Worm (Caenorhabditis elegans) whole organism, L2 larva: ENCODE measurements around the gene nhr-132.

Experiments used
- C34F6.9 ChIP-seq: fragments of 150-350 bp; optimal IDR thresholded peaks from 2 replicates; lab custom pipeline; 2014; ENCODE audit warnings: missing biosample characterization, missing genetic modification characterization
- F13H6.1 ChIP-seq: sonication (generic microtip); optimal IDR thresholded peaks from 2 replicates; lab custom pipeline; 2016; ENCODE audit warnings: missing genetic modification characterization, missing compliant biosample characterization
- R02D3.7 ChIP-seq: fragments of 150-350 bp; optimal IDR thresholded peaks from 2 replicates; lab custom pipeline; 2014; ENCODE audit warnings: missing biosample characterization, missing genetic modification characterization
- Y55F3AM.14 ChIP-seq: fragments of 200-800 bp; sonication (Bioruptor generic); optimal IDR thresholded peaks from 2 replicates; lab custom pipeline; 2018; ENCODE audit warnings: mild to moderate bottlenecking, missing genetic modification characterization, missing compliant biosample characterization
- alr-1 ChIP-seq: fragments of 150-350 bp; optimal IDR thresholded peaks from 2 replicates; lab custom pipeline; 2014; ENCODE audit warnings: missing biosample characterization, missing genetic modification characterization
- blmp-1 ChIP-seq: sonication (generic microtip); optimal IDR thresholded peaks from 2 replicates; lab custom pipeline; 2017; ENCODE audit warnings: missing genetic modification characterization, mild to moderate bottlenecking, missing compliant biosample characterization, antibody characterized with exemption, moderate library complexity; ENCODE audit not compliant: insufficient read depth
- ceh-82 ChIP-seq: fragments of 150-350 bp; optimal IDR thresholded peaks from 2 replicates; lab custom pipeline; 2014; ENCODE audit warnings: missing biosample characterization, missing genetic modification characterization
- dmd-4 ChIP-seq: sonication (generic microtip); optimal IDR thresholded peaks from 2 replicates; lab custom pipeline; 2017; ENCODE audit warnings: missing biosample characterization, missing genetic modification characterization
- egl-27 ChIP-seq: sonication (generic microtip); optimal IDR thresholded peaks from 3 replicates; lab custom pipeline; 2017; ENCODE audit warnings: missing biosample characterization, missing genetic modification reagents, missing genetic modification characterization
- elt-1 ChIP-seq: fragments of 150-350 bp; optimal IDR thresholded peaks from 2 replicates; lab custom pipeline; 2014; ENCODE audit warnings: missing biosample characterization, missing genetic modification characterization
- elt-3 ChIP-seq: sonication (generic microtip); optimal IDR thresholded peaks from 2 replicates; lab custom pipeline; 2017; ENCODE audit warnings: missing biosample characterization, missing genetic modification characterization
- gmeb-1 ChIP-seq: fragments of 150-350 bp; optimal IDR thresholded peaks from 2 replicates; lab custom pipeline; 2014; ENCODE audit warnings: missing biosample characterization, missing genetic modification characterization
- lin-11 ChIP-seq: fragments of 150-350 bp; sonication (generic microtip); optimal IDR thresholded peaks from 2 replicates; lab custom pipeline; 2014; ENCODE audit warnings: missing biosample characterization, missing genetic modification characterization, inconsistent platforms, mixed read lengths
- lin-39 ChIP-seq: fragments of 150-350 bp; optimal IDR thresholded peaks from 2 replicates; lab custom pipeline; 2014; ENCODE audit warnings: missing biosample characterization, missing genetic modification reagents, missing genetic modification characterization
- mbf-1 ChIP-seq: sonication (generic microtip); optimal IDR thresholded peaks from 2 replicates; lab custom pipeline; 2017; ENCODE audit warnings: missing biosample characterization, missing genetic modification characterization
- mdl-1 ChIP-seq, 2 experiments: fragments of 150-350 bp in 1 of 2; sonication (generic microtip) in 1 of 2; optimal IDR thresholded peaks; 2 replicates each; lab custom pipeline; 2017; ENCODE audit warnings: missing biosample characterization in 2 of 2, missing genetic modification characterization in 2 of 2
- nhr-10 ChIP-seq: sonication (generic microtip); optimal IDR thresholded peaks from 2 replicates; lab custom pipeline; 2017; ENCODE audit warnings: missing biosample characterization, missing genetic modification characterization
- nhr-11 ChIP-seq: fragments of 150-350 bp; optimal IDR thresholded peaks from 2 replicates; lab custom pipeline; 2014; ENCODE audit warnings: missing biosample characterization, missing genetic modification characterization
- nhr-12 ChIP-seq: fragments of 150-350 bp; optimal IDR thresholded peaks from 2 replicates; lab custom pipeline; 2014; ENCODE audit warnings: missing biosample characterization, missing genetic modification characterization
- nhr-23 ChIP-seq: fragments of 150-350 bp; optimal IDR thresholded peaks from 2 replicates; lab custom pipeline; 2014; ENCODE audit warnings: missing biosample characterization, missing genetic modification reagents, missing genetic modification characterization
- nhr-237 ChIP-seq: fragments of 150-350 bp; optimal IDR thresholded peaks from 2 replicates; lab custom pipeline; 2014; ENCODE audit warnings: missing biosample characterization, missing genetic modification characterization
- nhr-25 ChIP-seq: fragments of 150-350 bp; sonication (generic microtip); optimal IDR thresholded peaks from 3 replicates; lab custom pipeline; 2014; ENCODE audit warnings: missing biosample characterization, missing genetic modification characterization
- nhr-77 ChIP-seq: fragments of 150-350 bp; optimal IDR thresholded peaks from 2 replicates; lab custom pipeline; 2014; ENCODE audit warnings: missing biosample characterization, missing genetic modification characterization
- peb-1 ChIP-seq: fragments of 150-350 bp; optimal IDR thresholded peaks from 2 replicates; lab custom pipeline; 2014; ENCODE audit warnings: missing biosample characterization, missing genetic modification characterization
- sem-4 ChIP-seq: fragments of 150-350 bp; optimal IDR thresholded peaks from 2 replicates; lab custom pipeline; 2014; ENCODE audit warnings: missing biosample characterization, missing genetic modification reagents, missing genetic modification characterization
- sma-3 ChIP-seq: sonication (generic microtip); optimal IDR thresholded peaks from 2 replicates; lab custom pipeline; 2016; ENCODE audit warnings: missing genetic modification reagents, missing genetic modification characterization, missing compliant biosample characterization
- sma-9 ChIP-seq, 2 experiments: fragments of 150-350 bp in 1 of 2; sonication (generic microtip) in 1 of 2; optimal IDR thresholded peaks; 2 replicates each; lab custom pipeline; 2014 to 2016; ENCODE audit warnings: missing genetic modification characterization in 2 of 2, mild to moderate bottlenecking in 1 of 2, missing biosample characterization in 1 of 2, missing compliant biosample characterization in 1 of 2, missing genetic modification reagents in 1 of 2, moderate library complexity in 1 of 2
- snpc-4 ChIP-seq: fragments of 150-350 bp; optimal IDR thresholded peaks from 2 replicates; lab custom pipeline; 2014; ENCODE audit warnings: missing biosample characterization, missing genetic modification characterization
- unc-39 ChIP-seq: fragments of 150-350 bp; optimal IDR thresholded peaks from 2 replicates; lab custom pipeline; 2014; ENCODE audit warnings: missing biosample characterization, missing genetic modification characterization
- unc-55 ChIP-seq: fragments of 150-350 bp; sonication (generic microtip); optimal IDR thresholded peaks from 3 replicates; lab custom pipeline; 2014; ENCODE audit warnings: missing biosample characterization, missing genetic modification reagents, missing genetic modification characterization
- zag-1 ChIP-seq: fragments of 150-350 bp; optimal IDR thresholded peaks from 2 replicates; lab custom pipeline; 2014; ENCODE audit warnings: missing biosample characterization, missing genetic modification characterization
- ztf-1 ChIP-seq: fragments of 200-800 bp; sonication (Bioruptor generic); conservative IDR thresholded peaks from 2 replicates; pipeline ENCODE4 v1.3.6; 2022; ENCODE audit warnings: missing genetic modification characterization, missing compliant biosample characterization
- ztf-11 ChIP-seq: sonication (generic microtip); optimal IDR thresholded peaks from 2 replicates; lab custom pipeline; 2017; ENCODE audit warnings: missing biosample characterization, missing genetic modification characterization
- ztf-4 ChIP-seq: fragments of 150-350 bp; optimal IDR thresholded peaks from 2 replicates; lab custom pipeline; 2014; ENCODE audit warnings: missing biosample characterization, missing genetic modification characterization

Gene nhr-132

ce11 chrV:503728-504127 lies 30.5 kb upstream of the nhr-132 start, which contains the start of gene srlf-35:
srlf-35 (plus strand) TSS chrV:504028.
- TF ChIP-seq lin-11 (tag; lab: Kevin White, UChicago) (no peak), ceh-82 (no peak), lin-39 (no peak), Y55F3AM.14 (no peak), ztf-1 (GFP tag; lab: Robert Waterston, UW) (no peak), nhr-11 (tag; lab: Kevin White, UChicago) (no peak), elt-3 (no peak), gmeb-1 (no peak), alr-1 (tag; lab: Kevin White, UChicago) (no peak), zag-1 (tag; lab: Kevin White, UChicago) (no peak), elt-1 (tag; lab: Kevin White, UChicago) (no peak)

ce11 chrV:505191-505590 lies 29.1 kb upstream of the nhr-132 start, which contains the start of gene srlf-19:
srlf-19 (plus strand) TSS chrV:505491.
- TF ChIP-seq nhr-237: no peak
- TF ChIP-seq ztf-4 (tag; lab: Kevin White, UChicago): no peak
- no peak for TF ChIP-seq sma-3 (GFP tag; lab: Kevin White, UChicago)
- TF ChIP-seq ztf-1 (GFP tag; lab: Robert Waterston, UW): no peak
- no peak for TF ChIP-seq mdl-1 (tag; optimal IDR thresholded peaks at IDR 0.05; lab: Kevin White, UChicago)
- no peak for TF ChIP-seq mbf-1 (tag; lab: Kevin White, UChicago)
- no peak for TF ChIP-seq peb-1 (tag; lab: Kevin White, UChicago)
- no peak for TF ChIP-seq blmp-1 (tag; lab: Kevin White, UChicago)
- no peak for TF ChIP-seq C34F6.9
- no peak for TF ChIP-seq nhr-77
- no peak for TF ChIP-seq Y55F3AM.14
- no peak for TF ChIP-seq sma-9 (GFP tag; optimal IDR thresholded peaks at IDR 0.05; lab: Kevin White, UChicago)
- no peak for TF ChIP-seq sma-9 (tag; optimal IDR thresholded peaks at IDR 0.05; lab: Kevin White, UChicago)
- TF ChIP-seq nhr-11 (tag; lab: Kevin White, UChicago): no peak

ce11 chrV:512420-512819 lies 21.8 kb upstream of the nhr-132 start, which contains the start of gene srh-37:
srh-37 (minus strand) TSS chrV:512520.
- TF ChIP-seq alr-1 (tag; lab: Kevin White, UChicago): no peak
- no peak for TF ChIP-seq ztf-4 (tag; lab: Kevin White, UChicago)
- no peak for TF ChIP-seq ztf-1 (GFP tag; lab: Robert Waterston, UW)
- TF ChIP-seq nhr-11 (tag; lab: Kevin White, UChicago): no peak
- TF ChIP-seq snpc-4 (tag; lab: Kevin White, UChicago): no peak
- TF ChIP-seq lin-39: no peak
- no peak for TF ChIP-seq sem-4
- no peak for TF ChIP-seq ztf-11 (tag; lab: Kevin White, UChicago)
- no peak for TF ChIP-seq nhr-12 (tag; lab: Kevin White, UChicago)
- TF ChIP-seq unc-39 (tag; lab: Kevin White, UChicago): no peak
- TF ChIP-seq egl-27 (tag; lab: Kevin White, UChicago): no peak
- TF ChIP-seq nhr-25 (tag; lab: Kevin White, UChicago): no peak
- TF ChIP-seq zag-1 (tag; lab: Kevin White, UChicago): no peak
- no peak for TF ChIP-seq nhr-10 (tag; lab: Kevin White, UChicago)
- TF ChIP-seq sma-3 (GFP tag; lab: Kevin White, UChicago): no peak
- no peak for TF ChIP-seq nhr-23 (tag; lab: Kevin White, UChicago)
- TF ChIP-seq F13H6.1 (tag; lab: Kevin White, UChicago): no peak
- TF ChIP-seq blmp-1 (tag; lab: Kevin White, UChicago): no peak
- TF ChIP-seq dmd-4 (tag; lab: Kevin White, UChicago): no peak
- no peak for TF ChIP-seq R02D3.7 (tag; lab: Kevin White, UChicago)
- TF ChIP-seq, all 48 proteins: peak for 0

ce11 chrV:519445-519844 lies 14.8 kb upstream of the nhr-132 start, which contains the start of gene nhr-210:
nhr-210 (minus strand) TSS chrV:519545.
- no peak for TF ChIP-seq unc-39 (tag; lab: Kevin White, UChicago)
- no peak for TF ChIP-seq unc-55 (GFP tag; lab: Kevin White, UChicago)
- no peak for TF ChIP-seq peb-1 (tag; lab: Kevin White, UChicago)
- no peak for TF ChIP-seq mdl-1 (tag; optimal IDR thresholded peaks at IDR 0.05; lab: Kevin White, UChicago)
- no peak for TF ChIP-seq nhr-25 (tag; lab: Kevin White, UChicago)
- no peak for TF ChIP-seq gmeb-1
